Worm (Caenorhabditis elegans) whole organism, midembryonic: ENCODE measurements around the gene mog-1.

Source experiments
- cog-1 ChIP-seq: sonication (generic microtip); optimal IDR thresholded peaks from 2 replicates; lab custom pipeline; 2016; ENCODE audit warnings: missing genetic modification characterization, missing compliant biosample characterization
- flt-1 ChIP-seq: fragments of 200-800 bp; sonication (Bioruptor generic); IDR thresholded peaks from 2 replicates; pipeline ENCODE4 v1.3.6; 2022; ENCODE audit warnings: missing genetic modification characterization, missing compliant biosample characterization
- klf-2 ChIP-seq: fragments of 200-800 bp; sonication (Bioruptor generic); conservative IDR thresholded peaks from 2 replicates; pipeline ENCODE4 v1.3.6; 2022; ENCODE audit warnings: missing genetic modification reagents, missing genetic modification characterization, missing compliant biosample characterization
- ref-1 ChIP-seq: fragments of 200-800 bp; sonication (Bioruptor generic); conservative IDR thresholded peaks from 2 replicates; pipeline ENCODE4 v1.3.6; 2022; ENCODE audit warnings: missing genetic modification reagents, missing genetic modification characterization, missing compliant biosample characterization
- ztf-23 ChIP-seq: fragments of 200-800 bp; sonication (Bioruptor generic); IDR thresholded peaks from 2 replicates; pipeline ENCODE4 v1.3.6; 2022; ENCODE audit warnings: missing genetic modification reagents, missing genetic modification characterization, missing compliant biosample characterization
- ztf-29 ChIP-seq: fragments of 200-800 bp; sonication (Bioruptor generic); IDR thresholded peaks from 2 replicates; pipeline ENCODE4 v1.3.6; 2022; ENCODE audit warnings: missing genetic modification reagents, missing genetic modification characterization, missing compliant biosample characterization

ce11 chrIII:9951864-9952263 is 4.2 kb downstream of the mog-1 start, which contains the start of gene K03H1.11:
- TF ChIP-seq ztf-23 (GFP tag; lab: Robert Waterston, UW), result no peak
- TF ChIP-seq klf-2 (GFP tag; lab: Robert Waterston, UW), result no peak
- TF ChIP-seq flt-1 (GFP tag; lab: Robert Waterston, UW), result no peak
- no peak for TF ChIP-seq ref-1 (GFP tag; lab: Robert Waterston, UW)
- TF ChIP-seq cog-1 (tag; lab: Kevin White, UChicago), result no peak
- TF ChIP-seq ztf-29 (GFP tag; lab: Robert Waterston, UW), result no peak
